Worm (Caenorhabditis elegans): Measurements from ENCODE around the gene C01G10.1.

C01G10.1 gene

ce11 chrV:15067165-15067564 lies 32.4 kb upstream of the C01G10.1 start, which contains the start of gene C25D7.10:
C25D7.10 (plus strand) TSS chrV:15067465.
- peak; percentile 27; the same call in 1 of the 2 replicates for TF ChIP-seq lin-38 (GFP tag; IDR thresholded peaks at IDR 0.05)
- no peak for TF ChIP-seq aha-1 (tag)

- TF ChIP-seq F26F4.8 (GFP tag; conservative IDR thresholded peaks at IDR 0.05) (no peak), lin-39 (tag; optimal IDR thresholded peaks at IDR 0.05) (no peak), nhr-28 (tag; optimal IDR thresholded peaks at IDR 0.05) (no peak), ceh-82 (tag; optimal IDR thresholded peaks at IDR 0.05) (no peak), nhr-10 (tag; optimal IDR thresholded peaks at IDR 0.05) (no peak), lin-1 (GFP tag; IDR thresholded peaks at IDR 0.05) (no peak), madf-5 (GFP tag; IDR thresholded peaks at IDR 0.05) (no peak), attf-4 (tag; optimal IDR thresholded peaks at IDR 0.05) (no peak), snpc-4 (tag; optimal IDR thresholded peaks at IDR 0.05) (no peak), php-3 (GFP tag; IDR thresholded peaks at IDR 0.05) (no peak)
Measured at ce11 chrV:15068378-15068777, 31.2 kb upstream of the C01G10.1 start, which contains the start of gene dnj-3. dnj-3 (plus strand) TSS chrV:15068678.

- TF ChIP-seq fkh-10 (GFP tag; optimal IDR thresholded peaks at IDR 0.05) (peak; percentile 14), skn-1 (tag; optimal IDR thresholded peaks at IDR 0.05) (no peak), lsy-2 (tag; optimal IDR thresholded peaks at IDR 0.05) (peak in 1 of 2 experiments; percentile 61), Y75B8A.6 (GFP tag; IDR thresholded peaks at IDR 0.05) (no peak)
Measured at ce11 chrV:15069435-15069985, 30.0 kb upstream of the C01G10.1 start.

- TF ChIP-seq Y75B8A.6 (GFP tag; IDR thresholded peaks at IDR 0.05), result no peak
- peak; percentile 68 for TF ChIP-seq hlh-11 (tag; optimal IDR thresholded peaks at IDR 0.05)
- TF ChIP-seq lin-1 (GFP tag; IDR thresholded peaks at IDR 0.05), result no peak
- TF ChIP-seq snpc-4 (tag; optimal IDR thresholded peaks at IDR 0.05), result no peak
- no peak for TF ChIP-seq unc-39 (tag; optimal IDR thresholded peaks at IDR 0.05)
- TF ChIP-seq mxl-3 (GFP tag; optimal IDR thresholded peaks at IDR 0.05), result no peak
- peak; percentile 92 for TF ChIP-seq fkh-10 (GFP tag; optimal IDR thresholded peaks at IDR 0.05)
- peak; percentile 21; the same call in 1 of the 2 replicates for TF ChIP-seq lin-38 (GFP tag; IDR thresholded peaks at IDR 0.05)
- no peak for TF ChIP-seq ceh-44 (GFP tag; IDR thresholded peaks at IDR 0.05)
- TF ChIP-seq nhr-76 (tag; optimal IDR thresholded peaks at IDR 0.05), result no peak
- peak; percentile 38; the same call in 1 of the 2 replicates for TF ChIP-seq dmd-6 (GFP tag; IDR thresholded peaks at IDR 0.05)
- TF ChIP-seq unc-130 (GFP tag; optimal IDR thresholded peaks at IDR 0.05), result no peak
- peak; percentile 55 for TF ChIP-seq ceh-20 (GFP tag; IDR thresholded peaks at IDR 0.05)
- no peak for TF ChIP-seq duxl-1 (tag; optimal IDR thresholded peaks at IDR 0.05; ENCODE audit: poor library complexity)
- no peak for TF ChIP-seq nhr-42 (GFP tag; IDR thresholded peaks at IDR 0.05)
- peak; percentile 92 for TF ChIP-seq rbr-2 (tag; optimal IDR thresholded peaks at IDR 0.05)
- no peak for TF ChIP-seq ZK546.5 (tag; optimal IDR thresholded peaks at IDR 0.05)
- no peak for TF ChIP-seq tag-97 (GFP tag; IDR thresholded peaks at IDR 0.05)
- TF ChIP-seq saeg-2 (GFP tag; IDR thresholded peaks at IDR 0.05), result no peak
- TF ChIP-seq zfp-2 (tag; optimal IDR thresholded peaks at IDR 0.05), result no peak
- TF ChIP-seq zag-1 (tag; optimal IDR thresholded peaks at IDR 0.05), result peak; percentile 56
- TF ChIP-seq mep-1 (tag; optimal IDR thresholded peaks at IDR 0.05), result peak; percentile 90
- no peak for TF ChIP-seq aly-2 (tag; optimal IDR thresholded peaks at IDR 0.05)
- 0 out of 2 replicates have a peak, but pooled peaks have one; percentile 32 for TF ChIP-seq arid-1 (GFP tag; conservative IDR thresholded peaks at IDR 0.05)
- TF ChIP-seq D1046.2 (GFP tag; IDR thresholded peaks at IDR 0.05), result no peak
- TF ChIP-seq egl-27 (tag; optimal IDR thresholded peaks at IDR 0.05), result no peak
- TF ChIP-seq dve-1 (tag; optimal IDR thresholded peaks at IDR 0.05; ENCODE audit: insufficient read depth), result peak; percentile 72
- no peak for TF ChIP-seq daf-12 (tag; optimal IDR thresholded peaks at IDR 0.05)
- TF ChIP-seq nhr-111 (GFP tag; optimal IDR thresholded peaks at IDR 0.05), result no peak
- TF ChIP-seq zfp-3 (GFP tag; conservative IDR thresholded peaks at IDR 0.05), result no peak
- TF ChIP-seq lin-29 (GFP tag; IDR thresholded peaks at IDR 0.05), result no peak
- TF ChIP-seq pha-4 (GFP tag; IDR thresholded peaks at IDR 0.05), result peak; percentile 23; the same call in 1 of the 2 replicates
- peak; percentile 20 for TF ChIP-seq pha-4 (tag; optimal IDR thresholded peaks at IDR 0.05)
Measured at ce11 chrV:15071015-15071810, 28.3 kb upstream of the C01G10.1 start, which contains the start of gene unc-76. unc-76 (plus strand) TSS chrV:15071760.
